Worm (Caenorhabditis elegans) whole organism, L2 larva: ENCODE data around the gene pdfr-1.

Source experiments
- lin-13 ChIP-seq: fragments of 150-350 bp; optimal IDR thresholded peaks from 2 replicates; lab custom pipeline; 2014; ENCODE audit warnings: missing biosample characterization, missing genetic modification reagents, missing genetic modification characterization
- nhr-237 ChIP-seq: fragments of 150-350 bp; optimal IDR thresholded peaks from 2 replicates; lab custom pipeline; 2014; ENCODE audit warnings: missing biosample characterization, missing genetic modification characterization
- nhr-25 ChIP-seq: fragments of 150-350 bp; sonication (generic microtip); optimal IDR thresholded peaks from 3 replicates; lab custom pipeline; 2014; ENCODE audit warnings: missing biosample characterization, missing genetic modification characterization
- nhr-77 ChIP-seq: fragments of 150-350 bp; optimal IDR thresholded peaks from 2 replicates; lab custom pipeline; 2014; ENCODE audit warnings: missing biosample characterization, missing genetic modification characterization
- unc-39 ChIP-seq: fragments of 150-350 bp; optimal IDR thresholded peaks from 2 replicates; lab custom pipeline; 2014; ENCODE audit warnings: missing biosample characterization, missing genetic modification characterization
- unc-62 ChIP-seq: fragments of 150-350 bp; optimal IDR thresholded peaks from 2 replicates; lab custom pipeline; 2014; ENCODE audit warnings: missing biosample characterization, missing genetic modification reagents, missing genetic modification characterization
- ztf-11 ChIP-seq: sonication (generic microtip); optimal IDR thresholded peaks from 2 replicates; lab custom pipeline; 2017; ENCODE audit warnings: missing biosample characterization, missing genetic modification characterization
- ztf-4 ChIP-seq: fragments of 150-350 bp; optimal IDR thresholded peaks from 2 replicates; lab custom pipeline; 2014; ENCODE audit warnings: missing biosample characterization, missing genetic modification characterization

DNA sequence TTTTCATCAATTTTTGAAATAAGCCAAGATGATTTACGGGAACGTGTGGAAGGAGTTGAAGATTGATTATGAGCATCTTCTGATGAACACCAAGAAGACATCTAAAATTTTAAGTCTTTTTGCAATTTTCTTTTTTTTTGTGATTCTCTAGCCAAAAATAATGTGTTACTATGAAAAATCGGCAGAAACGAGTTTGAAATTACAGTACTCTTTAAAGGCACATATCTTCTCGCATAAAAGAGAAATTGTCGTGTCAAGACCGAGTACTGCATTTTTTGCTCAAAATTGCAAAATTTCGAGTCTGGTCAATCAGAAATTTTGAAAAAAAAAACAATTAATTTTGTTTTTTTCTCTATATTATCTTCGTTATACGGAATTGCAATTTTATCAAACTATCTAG lies 59.8 kb downstream of the pdfr-1 start, which contains the start of gene F20H11.1:
- TF ChIP-seq nhr-77, result no peak
- no peak for TF ChIP-seq nhr-25 (tag; lab: Kevin White, UChicago)
- TF ChIP-seq unc-39, result no peak
- TF ChIP-seq lin-13 (GFP tag; lab: Kevin White, UChicago), result no peak
- TF ChIP-seq ztf-11 (tag; lab: Kevin White, UChicago), result no peak
- TF ChIP-seq ztf-4 (tag; lab: Kevin White, UChicago), result no peak
- no peak for TF ChIP-seq nhr-237 (tag; lab: Kevin White, UChicago)
- TF ChIP-seq unc-62 (GFP tag; lab: Kevin White, UChicago), result no peak
